Fruit fly (Drosophila melanogaster) S2 (cell line): ENCODE data around the gene Pgant6.

Source experiments
- CG8478 ChIP-seq: fragments of >200 bp; optimal IDR thresholded peaks from 2 replicates; lab custom pipeline; 2018
- CTCF ChIP-seq, 2 experiments: fragments of >200 bp; optimal IDR thresholded peaks; 2 replicates each; lab custom pipeline; 2018

Pgant6 gene

DNA sequence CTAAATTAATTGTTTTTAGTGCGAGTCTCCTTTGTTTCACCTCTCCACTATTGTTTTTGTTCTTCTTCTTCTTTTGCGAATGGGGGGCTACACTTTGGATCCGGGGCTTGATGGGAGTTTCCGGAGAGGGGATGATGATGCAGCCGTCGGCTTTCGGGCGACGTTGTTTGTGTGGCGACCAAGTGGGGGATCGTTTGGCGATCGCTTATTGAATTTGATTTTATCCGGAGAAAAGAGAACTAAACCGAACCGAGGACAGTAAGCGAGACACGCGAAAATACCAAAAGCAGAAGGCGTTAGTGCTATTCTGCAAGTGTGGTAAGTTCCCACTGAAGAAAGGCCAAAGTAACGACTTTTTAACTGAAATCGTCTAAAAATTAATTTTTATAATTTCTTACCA, 10.0 kb upstream of the Pgant6 start, which contains the start of gene AhcyL1:
Gene AhcyL1 (minus strand): TSS at position 281 of the 400 bp plus-strand sequence.
- TF ChIP-seq CTCF (optimal IDR thresholded peaks at IDR 0.05; lab: Kevin White, UChicago) (no peak), CG8478 (lab: Kevin White, UChicago) (no peak)

DNA sequence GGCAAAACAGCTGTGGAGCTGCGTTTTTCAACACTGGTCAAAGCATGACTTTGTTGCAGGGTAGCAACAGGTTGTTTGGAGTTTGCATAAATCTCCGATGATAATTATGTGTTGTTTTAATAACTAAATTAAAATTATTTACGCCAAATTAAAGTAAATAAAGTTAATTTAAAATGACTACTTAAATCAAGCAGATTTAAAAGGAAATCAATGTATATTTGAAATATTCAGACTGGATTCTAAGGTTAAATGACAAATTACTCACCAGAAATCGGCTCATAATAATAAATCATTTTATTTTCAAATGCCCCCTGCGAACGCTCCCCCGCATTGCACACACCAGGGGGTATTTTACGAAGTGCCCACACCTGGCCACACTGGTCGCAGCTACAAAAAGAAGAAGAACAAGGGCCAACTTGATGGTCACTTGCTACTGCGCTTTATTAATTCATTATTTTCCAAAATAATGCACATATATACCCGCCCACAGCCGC, 8.0 kb upstream of the Pgant6 start, which contains the start of the genes CG12093 and Atg2:
Gene CG12093 (minus strand): TSS at position 40 of the 494 bp plus-strand sequence.
Gene Atg2 (plus strand): TSS at position 371 of the 494 bp plus-strand sequence.
- TF ChIP-seq CG8478 (lab: Kevin White, UChicago) = no peak
- no peak for TF ChIP-seq CTCF (optimal IDR thresholded peaks at IDR 0.05; lab: Kevin White, UChicago)

DNA sequence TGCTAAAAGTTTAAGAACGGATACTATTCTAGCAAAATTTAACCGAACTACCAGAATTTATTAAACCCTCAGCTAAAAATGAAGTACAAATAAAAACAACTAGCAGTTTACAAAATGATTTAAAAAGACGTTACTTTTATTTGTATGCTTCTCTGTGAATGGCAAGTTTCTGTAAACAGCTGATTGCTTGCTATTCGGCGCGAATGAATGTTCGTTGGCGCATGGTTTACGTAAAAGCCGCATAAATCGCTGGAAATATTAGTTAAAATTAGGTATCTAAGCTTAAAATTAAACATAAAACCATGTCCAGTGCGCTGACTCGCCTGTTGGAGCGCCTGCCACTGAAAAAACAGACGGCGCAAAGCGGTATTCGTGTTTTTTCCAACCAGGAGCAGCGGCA, 1.3 kb upstream of the Pgant6 start, which contains the start of gene mRpS35:
Gene mRpS35 (plus strand): TSS at position 189 of the 400 bp plus-strand sequence.
- no peak for TF ChIP-seq CTCF (optimal IDR thresholded peaks at IDR 0.05; lab: Kevin White, UChicago)
- no peak for TF ChIP-seq CG8478 (lab: Kevin White, UChicago)

DNA sequence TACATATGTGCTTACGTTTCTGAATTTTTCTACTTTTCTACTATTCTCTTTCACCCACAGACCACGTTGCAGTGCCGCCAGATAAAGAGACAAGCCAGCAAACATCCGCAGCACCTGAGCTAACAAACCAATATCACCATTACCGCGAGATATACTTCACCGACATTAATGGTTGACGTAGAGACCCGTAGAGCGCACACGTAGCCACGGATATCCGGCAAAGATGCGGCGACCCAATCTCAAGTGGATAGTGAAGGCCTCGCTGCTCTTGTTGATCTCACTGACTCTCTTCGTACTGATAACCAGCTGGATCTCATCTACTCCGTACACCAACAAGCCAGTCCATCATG, 598 bp downstream of the Pgant6 start:
- no peak for TF ChIP-seq CG8478 (lab: Kevin White, UChicago)
- no peak for TF ChIP-seq CTCF (optimal IDR thresholded peaks at IDR 0.05; lab: Kevin White, UChicago)

DNA sequence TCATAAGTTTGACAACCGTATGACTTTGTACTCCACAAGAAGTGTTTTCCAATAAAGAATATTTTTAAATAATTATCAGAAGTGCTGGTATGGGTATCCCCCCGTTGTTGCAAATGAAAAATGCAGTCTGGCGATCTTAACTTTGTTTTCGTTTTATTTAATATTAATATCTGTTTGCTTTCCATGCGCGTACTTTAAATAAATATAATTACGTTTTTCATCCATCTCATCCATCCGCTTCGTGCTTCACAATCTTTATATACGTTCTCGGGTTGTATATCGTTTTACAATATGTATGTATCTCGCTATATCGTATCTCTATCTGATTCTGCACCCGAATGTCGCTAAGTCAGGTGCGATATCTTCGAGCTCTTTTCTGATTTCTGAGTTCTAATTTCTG, 3.9 kb downstream of the Pgant6 start:
- TF ChIP-seq CTCF (optimal IDR thresholded peaks at IDR 0.05; lab: Kevin White, UChicago) (no peak), CG8478 (lab: Kevin White, UChicago) (no peak)

DNA sequence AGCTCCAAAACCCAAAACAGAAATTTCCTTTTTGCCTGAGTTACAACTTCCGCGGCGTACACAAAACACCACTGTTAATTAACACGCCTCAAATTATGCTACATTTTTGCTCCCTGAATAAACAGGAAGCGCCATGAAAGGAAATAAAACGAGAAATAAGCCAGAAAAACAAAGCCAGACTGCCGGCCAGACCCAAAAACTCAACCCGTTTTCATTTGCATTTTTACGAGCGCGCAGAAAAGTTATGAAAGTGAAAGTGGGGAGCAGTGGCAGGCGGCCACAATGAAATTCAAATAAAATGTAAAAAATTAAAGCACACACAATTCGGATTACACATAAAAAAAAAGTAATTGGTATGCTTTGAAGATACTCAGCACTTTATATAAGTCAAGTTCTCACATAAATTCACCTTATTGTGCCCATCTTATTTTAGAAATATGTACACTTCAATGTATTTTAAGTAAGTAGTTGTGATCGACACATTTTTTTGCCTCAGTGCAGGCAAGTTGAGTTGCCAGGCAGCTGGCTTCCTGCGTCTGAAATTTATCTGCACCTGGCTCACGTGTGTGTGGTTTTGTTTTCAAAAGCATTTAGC, 13.4 kb downstream of the Pgant6 start:
- TF ChIP-seq CG8478 (lab: Kevin White, UChicago) (no peak), CTCF (optimal IDR thresholded peaks at IDR 0.05; lab: Kevin White, UChicago) (no peak)

DNA sequence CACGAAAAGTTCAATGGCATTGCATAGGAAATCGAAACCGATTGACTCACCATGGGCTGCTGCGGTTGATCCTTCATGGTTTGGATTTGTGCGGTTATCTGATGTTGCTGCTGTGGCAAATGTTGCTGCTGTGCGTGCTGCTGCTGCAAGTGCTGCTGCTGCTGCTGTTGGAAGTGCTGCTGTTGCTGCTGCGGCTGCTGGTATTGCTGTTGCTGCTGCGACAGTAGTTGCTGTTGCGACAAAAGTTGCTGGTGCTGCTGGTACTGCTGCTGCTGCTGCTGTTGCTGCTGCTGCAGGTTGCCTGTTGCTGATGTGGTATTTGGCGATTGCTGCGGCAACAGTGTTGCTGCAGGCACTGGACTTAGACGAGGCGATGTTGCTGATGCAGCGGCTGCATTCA, 14.2 kb downstream of the Pgant6 start:
- TF ChIP-seq CTCF (optimal IDR thresholded peaks at IDR 0.05; lab: Kevin White, UChicago) = no peak
- no peak for TF ChIP-seq CG8478 (lab: Kevin White, UChicago)

DNA sequence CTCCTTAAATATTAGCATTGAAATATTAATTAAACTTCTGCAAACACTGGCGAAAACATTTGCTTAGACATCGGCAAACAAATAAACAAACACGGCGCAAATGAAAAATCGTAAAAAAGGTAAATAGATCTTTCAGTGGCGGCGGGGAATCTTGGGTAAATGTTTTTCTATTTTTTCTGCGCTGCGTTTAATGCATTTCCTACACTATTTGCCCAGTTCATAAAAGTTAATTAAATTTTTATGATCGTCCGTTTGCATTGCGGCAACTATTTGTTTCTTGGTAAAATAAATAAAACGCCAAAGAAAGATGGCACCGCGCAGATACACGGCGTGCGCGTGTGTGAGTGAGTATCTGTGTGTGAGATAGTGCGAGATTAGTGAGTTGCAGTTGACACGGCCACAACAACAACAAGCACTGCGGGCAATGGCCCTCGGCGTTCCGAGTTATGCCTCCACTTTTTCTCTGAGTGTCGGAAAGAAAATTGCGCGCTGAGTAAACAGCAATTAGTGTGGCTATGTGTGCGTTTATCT, 16.5 kb downstream of the Pgant6 start:
- TF ChIP-seq CG8478 (lab: Kevin White, UChicago) (no peak), CTCF (optimal IDR thresholded peaks at IDR 0.05; lab: Kevin White, UChicago) (no peak)

DNA sequence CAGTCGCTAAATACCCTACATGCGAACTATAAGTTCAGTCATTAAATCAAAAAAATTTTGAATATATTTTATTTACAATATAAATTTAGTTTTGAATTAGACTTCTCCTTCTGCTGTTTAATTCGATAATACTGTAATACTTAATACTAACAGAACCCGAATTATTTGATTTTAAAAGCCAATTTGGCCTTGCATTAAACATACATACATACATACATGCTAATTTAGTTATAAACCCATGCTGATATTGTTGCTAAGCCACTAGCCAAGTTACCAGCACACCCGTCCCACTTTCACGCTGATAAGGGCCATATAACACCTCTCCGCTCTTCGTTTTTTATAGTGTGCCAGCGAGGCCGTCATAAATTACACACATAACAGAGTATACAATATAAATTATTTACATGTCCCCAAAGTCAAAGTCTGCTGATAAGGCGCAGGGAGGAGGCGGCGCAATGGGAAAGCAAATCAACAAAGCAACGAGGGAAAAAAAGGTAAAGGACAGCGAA, 17.1 kb downstream of the Pgant6 start:
- TF ChIP-seq CTCF (optimal IDR thresholded peaks at IDR 0.05; lab: Kevin White, UChicago) (no peak), CG8478 (lab: Kevin White, UChicago) (no peak)

DNA sequence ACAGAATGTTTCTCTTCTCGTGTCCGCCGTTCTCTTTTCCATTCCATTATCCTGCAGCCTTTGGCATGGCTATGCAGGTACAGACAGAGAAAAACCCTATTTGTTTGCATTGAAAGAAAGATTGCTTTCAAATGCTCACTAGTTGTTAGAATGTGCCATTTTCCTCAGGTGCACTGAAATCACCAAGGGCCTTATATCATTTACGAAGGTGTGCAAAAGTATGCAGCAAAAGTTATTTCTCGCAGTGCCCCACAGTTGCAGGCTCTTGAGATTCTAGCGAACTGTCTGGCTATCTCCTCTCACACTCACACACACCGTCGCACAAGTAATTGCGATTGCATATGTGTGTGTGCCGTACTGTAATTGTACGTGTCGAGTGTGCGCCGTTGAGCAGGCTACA, 18.3 kb downstream of the Pgant6 start:
- TF ChIP-seq CTCF (optimal IDR thresholded peaks at IDR 0.05; lab: Kevin White, UChicago) = no peak
- no peak for TF ChIP-seq CG8478 (lab: Kevin White, UChicago)

DNA sequence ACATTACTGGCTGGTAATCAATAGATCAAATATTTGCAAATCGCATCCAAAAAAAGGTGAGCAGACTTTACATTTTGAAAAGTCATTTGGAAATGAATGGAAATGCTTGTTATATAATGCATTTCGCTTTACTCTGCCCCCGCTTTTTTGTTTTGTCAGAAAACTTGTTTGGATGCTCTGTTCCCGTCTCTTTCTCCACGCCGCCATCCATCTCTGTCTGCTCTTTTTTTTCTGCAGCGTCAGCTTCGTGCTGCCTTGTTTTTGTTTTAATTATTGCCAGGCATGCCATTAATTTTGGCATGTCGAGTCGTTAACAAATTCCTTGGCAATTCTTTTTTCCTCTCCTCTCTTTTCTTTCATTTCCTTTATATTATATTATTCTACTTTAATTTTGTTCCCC, 19.3 kb downstream of the Pgant6 start:
- TF ChIP-seq CTCF (optimal IDR thresholded peaks at IDR 0.05; lab: Kevin White, UChicago) (no peak), CG8478 (lab: Kevin White, UChicago) (no peak)

DNA sequence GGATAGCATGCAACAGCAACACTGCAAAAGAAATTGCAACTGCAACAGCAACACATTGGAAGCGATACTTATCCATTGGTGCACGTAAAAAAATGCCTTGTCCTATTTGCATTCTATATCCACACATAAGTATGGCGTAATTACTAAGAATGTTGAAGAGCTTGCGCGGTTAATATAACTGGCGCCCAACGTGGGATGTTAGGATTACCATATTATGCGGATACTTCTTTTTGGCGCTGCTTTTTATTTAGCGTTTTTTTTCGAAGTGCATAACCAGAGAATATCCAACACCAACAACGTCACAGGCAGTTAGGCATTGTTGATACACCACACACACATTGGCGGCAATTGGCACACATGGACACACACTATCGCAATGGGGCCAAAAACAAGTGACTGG, 20.0 kb downstream of the Pgant6 start:
- TF ChIP-seq CTCF (optimal IDR thresholded peaks at IDR 0.05; lab: Kevin White, UChicago) = no peak
- TF ChIP-seq CG8478 (lab: Kevin White, UChicago) = no peak

DNA sequence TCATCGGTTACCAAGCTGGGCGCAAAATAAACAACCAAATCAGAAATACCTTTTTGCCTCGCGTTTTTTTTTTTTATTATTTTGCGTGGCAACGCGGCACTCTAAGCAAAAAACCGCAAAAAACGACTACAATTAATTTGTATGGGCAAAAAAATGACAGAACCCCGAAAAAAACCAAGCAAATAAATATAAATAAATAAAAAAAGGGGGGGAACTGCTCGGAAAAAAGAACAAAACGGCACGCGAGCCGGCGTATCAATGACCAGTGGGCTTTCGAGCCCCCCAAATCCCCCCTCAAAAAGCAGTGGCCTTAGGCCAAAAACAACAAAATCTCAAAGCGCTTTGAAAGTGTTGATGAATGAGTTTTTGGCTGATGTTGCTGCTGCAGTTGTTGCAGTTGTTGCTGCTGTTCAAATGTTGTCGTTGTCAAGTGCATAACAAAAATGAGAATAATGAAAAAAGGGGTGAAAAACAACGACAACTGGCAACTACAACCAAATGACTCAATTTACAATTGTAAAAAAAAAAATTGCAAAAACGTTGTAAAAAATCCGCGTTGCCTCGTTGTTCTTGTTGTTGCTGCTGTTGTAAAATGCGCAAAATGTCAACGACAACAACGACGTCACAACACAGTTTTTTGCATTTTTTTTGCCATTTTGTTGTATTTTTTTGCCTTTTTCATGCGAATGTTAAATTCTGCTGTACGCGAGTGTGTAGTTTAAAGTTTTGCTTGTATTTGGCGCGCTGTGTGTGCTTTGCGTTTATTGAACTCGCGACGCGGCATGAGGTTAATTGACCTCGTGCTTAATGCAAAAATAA, 23.3 kb downstream of the Pgant6 start:
- TF ChIP-seq CTCF (optimal IDR thresholded peaks at IDR 0.05; lab: Kevin White, UChicago) (no peak), CG8478 (lab: Kevin White, UChicago) (no peak)

DNA sequence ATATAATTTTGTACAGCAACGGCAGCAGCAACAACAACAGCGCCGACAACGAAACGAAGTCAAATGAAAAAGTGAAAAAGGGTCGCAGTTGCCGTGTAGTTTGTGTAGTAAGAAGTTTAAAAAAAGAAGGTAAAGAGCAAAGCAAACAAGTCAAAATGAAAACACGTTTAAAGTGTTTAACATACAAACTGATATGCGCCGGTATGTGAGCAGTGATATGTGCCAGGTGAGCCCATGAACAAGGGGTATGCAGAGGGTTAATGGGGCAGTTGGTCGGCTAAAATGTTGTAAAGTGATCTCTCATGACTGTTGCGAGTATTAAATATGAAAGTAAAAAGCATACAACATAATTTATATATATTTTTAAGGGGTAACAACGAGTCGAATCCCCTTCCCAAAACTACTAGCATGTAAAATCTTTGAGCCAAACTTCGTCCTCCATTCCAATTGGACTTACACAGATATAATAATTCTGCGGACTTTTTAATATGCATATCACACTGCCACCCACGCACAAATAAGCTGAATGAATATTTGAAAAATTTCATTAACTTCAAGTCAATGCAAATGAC, 24.0 kb downstream of the Pgant6 start:
- TF ChIP-seq CTCF (optimal IDR thresholded peaks at IDR 0.05; lab: Kevin White, UChicago) (no peak), CG8478 (lab: Kevin White, UChicago) (no peak)
